Fruit fly (Drosophila melanogaster): ENCODE measurements around the gene sov.

The sov gene

DNA sequence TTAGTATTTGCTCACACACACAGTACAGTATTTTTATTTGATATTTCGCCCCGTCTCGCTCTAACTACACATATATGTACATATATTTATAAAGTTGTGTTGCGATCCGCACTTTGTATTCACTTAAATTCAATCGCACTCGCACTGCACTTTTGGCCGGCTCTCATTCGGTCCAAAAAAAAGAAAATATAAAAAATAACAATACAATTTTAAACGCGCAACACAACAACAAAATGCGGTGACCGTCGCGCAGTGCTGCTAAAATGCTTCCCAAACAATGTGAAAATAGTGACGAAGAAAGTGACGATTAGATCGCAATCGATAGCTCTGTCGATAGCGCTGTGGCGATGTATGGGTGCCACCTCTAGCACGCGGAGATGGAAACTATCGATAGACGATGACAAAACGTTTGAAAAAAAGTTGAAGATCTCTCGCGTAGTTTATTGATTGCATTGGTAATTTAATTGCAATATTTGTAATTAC, 47.2 kb downstream of the sov start, which contains the start of the genes C3G and pod1 (continued):
- TF ChIP-seq gsb (GFP tag; IDR thresholded peaks at IDR 0.05): no peak
- peak; percentile 96 for TF ChIP-seq zen2 (GFP tag; IDR thresholded peaks at IDR 0.05; ENCODE audit: partially characterized antibody)
- TF ChIP-seq shn (GFP tag; optimal IDR thresholded peaks at IDR 0.05): peak; percentile 43
- TF ChIP-seq CG14014 (GFP tag; IDR thresholded peaks at IDR 0.05): no peak
- TF ChIP-seq unpg (GFP tag; optimal IDR thresholded peaks at IDR 0.05): peak; percentile 23
- TF ChIP-seq Usf (GFP tag; optimal IDR thresholded peaks at IDR 0.05): no peak
- TF ChIP-seq gce (GFP tag; IDR thresholded peaks at IDR 0.05): no peak
- no peak for TF ChIP-seq br (optimal IDR thresholded peaks at IDR 0.05)
- peak; percentile 33 to 35 for TF ChIP-seq dpn (GFP tag; optimal IDR thresholded peaks at IDR 0.05)
- TF ChIP-seq CG2129 (GFP tag; IDR thresholded peaks at IDR 0.05; ENCODE audit: partially characterized antibody): peak; percentile 85
- TF ChIP-seq CG4282 (GFP tag; optimal IDR thresholded peaks at IDR 0.05): no peak
- TF ChIP-seq mam (GFP tag; optimal IDR thresholded peaks at IDR 0.05): peak; percentile 68
- TF ChIP-seq E2f2 (GFP tag; IDR thresholded peaks at IDR 0.05): peak; percentile 78
- TF ChIP-seq btn (GFP tag; optimal IDR thresholded peaks at IDR 0.05): no peak
- peak; percentile 8 for TF ChIP-seq chn (GFP tag; optimal IDR thresholded peaks at IDR 0.05)
- peak; percentile 29 for TF ChIP-seq CG30020 (tag; optimal IDR thresholded peaks at IDR 0.05)
- peak; percentile 41 for TF ChIP-seq her (GFP tag; optimal IDR thresholded peaks at IDR 0.05)
- TF ChIP-seq lab (GFP tag; optimal IDR thresholded peaks at IDR 0.05): peak; percentile 37
- no peak for TF ChIP-seq jing (GFP tag; optimal IDR thresholded peaks at IDR 0.05)
- TF ChIP-seq CG3847 (GFP tag; IDR thresholded peaks at IDR 0.05): peak; percentile 60
- peak; percentile 99 for TF ChIP-seq Bgb (GFP tag; IDR thresholded peaks at IDR 0.05; ENCODE audit: partially characterized antibody)
- TF ChIP-seq sisA (GFP tag; IDR thresholded peaks at IDR 0.05): no peak
- no peak for TF ChIP-seq CG3163 (GFP tag; optimal IDR thresholded peaks at IDR 0.05)
- TF ChIP-seq Hr39 (optimal IDR thresholded peaks at IDR 0.05): no peak
- TF ChIP-seq Tbp (GFP tag; optimal IDR thresholded peaks at IDR 0.05): no peak
- TF ChIP-seq Ets65A (GFP tag): peak; percentile 53
- peak; percentile 65 for TF ChIP-seq Myb (GFP tag; optimal IDR thresholded peaks at IDR 0.05)
- peak; percentile 13 for TF ChIP-seq CG17829 (tag; optimal IDR thresholded peaks at IDR 0.05)
- no peak for TF ChIP-seq Lpt (GFP tag; optimal IDR thresholded peaks at IDR 0.05)
- TF ChIP-seq CG6683 (GFP tag; optimal IDR thresholded peaks at IDR 0.05): no peak
- no peak for TF ChIP-seq CG43689 (GFP tag; IDR thresholded peaks at IDR 0.05)
- TF ChIP-seq CG13775 (GFP tag; optimal IDR thresholded peaks at IDR 0.05): no peak
- TF ChIP-seq Ptx1 (GFP tag; IDR thresholded peaks at IDR 0.05): peak; percentile 18; the same call in 1 of the 2 replicates
- peak; percentile 41 for TF ChIP-seq stwl (tag; optimal IDR thresholded peaks at IDR 0.05)
- TF ChIP-seq CG5245 (GFP tag; optimal IDR thresholded peaks at IDR 0.05): no peak
- TF ChIP-seq MESR4 (GFP tag; optimal IDR thresholded peaks at IDR 0.05): peak; percentile 68
- peak; percentile 84 for TF ChIP-seq CG2116 (GFP tag; optimal IDR thresholded peaks at IDR 0.05)
- TF ChIP-seq Lhr (GFP tag; optimal IDR thresholded peaks at IDR 0.05): peak; percentile 36
- peak; percentile 62 for TF ChIP-seq slbo (GFP tag; IDR thresholded peaks at IDR 0.05)
- TF ChIP-seq CG7987 (GFP tag; optimal IDR thresholded peaks at IDR 0.05): peak; percentile 5
- TF ChIP-seq tio (GFP tag; optimal IDR thresholded peaks at IDR 0.05): no peak
- TF ChIP-seq CG30403 (GFP tag; optimal IDR thresholded peaks at IDR 0.05): peak; percentile 11
- TF ChIP-seq tx (GFP tag; optimal IDR thresholded peaks at IDR 0.05): no peak
- no peak for TF ChIP-seq CG11723 (GFP tag; optimal IDR thresholded peaks at IDR 0.05)
- TF ChIP-seq CG10147 (GFP tag; optimal IDR thresholded peaks at IDR 0.05): no peak
- TF ChIP-seq Sry-β (GFP tag; optimal IDR thresholded peaks at IDR 0.05): peak; percentile 26
- TF ChIP-seq chif (GFP tag; optimal IDR thresholded peaks at IDR 0.05): no peak
- no peak for TF ChIP-seq BtbVII (GFP tag; optimal IDR thresholded peaks at IDR 0.05)
- peak; percentile 57 for TF ChIP-seq CG8924 (tag; optimal IDR thresholded peaks at IDR 0.05)
- TF ChIP-seq z (GFP tag; IDR thresholded peaks at IDR 0.05): no peak
- no peak for TF ChIP-seq CG3838 (GFP tag; optimal IDR thresholded peaks at IDR 0.05)
- no peak for TF ChIP-seq CTCF (GFP tag; optimal IDR thresholded peaks at IDR 0.05)
- no peak for TF ChIP-seq bab2 (GFP tag; optimal IDR thresholded peaks at IDR 0.05)
